Worm (Caenorhabditis elegans) whole organism, young adult: ENCODE measurements around the gene C49C8.6.

Experiments
- C06A6.2 ChIP-seq: fragments of 200-800 bp; sonication (Bioruptor generic); conservative IDR thresholded peaks from 2 replicates; pipeline ENCODE4 v1.3.6; 2022; ENCODE audit warnings: missing genetic modification characterization, missing compliant biosample characterization
- F10E7.11 ChIP-seq: sonication (generic microtip); optimal IDR thresholded peaks from 2 replicates; lab custom pipeline; 2017; ENCODE audit warnings: mild to moderate bottlenecking, missing genetic modification characterization, moderate library complexity, missing compliant biosample characterization
- F33H1.4 ChIP-seq: fragments of 200-800 bp; sonication (Bioruptor generic); IDR thresholded peaks from 2 replicates; pipeline ENCODE4 v1.3.6; 2022; ENCODE audit warnings: missing genetic modification reagents, missing genetic modification characterization, missing compliant biosample characterization
- F52B5.7 ChIP-seq: sonication (generic microtip); optimal IDR thresholded peaks from 2 replicates; lab custom pipeline; 2016; ENCODE audit warnings: mild to moderate bottlenecking, missing genetic modification characterization, missing compliant biosample characterization
- F55B11.4 ChIP-seq: sonication (generic microtip); optimal IDR thresholded peaks from 2 replicates; lab custom pipeline; 2016; ENCODE audit warnings: missing compliant biosample characterization, missing genetic modification characterization, borderline replicate concordance; ENCODE audit not compliant: insufficient read depth
- K11D2.4 ChIP-seq: fragments of 200-800 bp; sonication (Bioruptor generic); IDR thresholded peaks from 2 replicates; pipeline ENCODE4 v1.3.6; 2022; ENCODE audit warnings: missing genetic modification reagents, missing genetic modification characterization, missing compliant biosample characterization
- Y95B8A.8 ChIP-seq: fragments of 200-800 bp; sonication (Bioruptor generic); IDR thresholded peaks from 2 replicates; pipeline ENCODE4 v1.3.6; 2022; ENCODE audit warnings: missing genetic modification reagents, missing genetic modification characterization, missing compliant biosample characterization
- akir-1 ChIP-seq: fragments of 200-800 bp; sonication (Bioruptor generic); optimal IDR thresholded peaks from 2 replicates; lab custom pipeline; 2018; ENCODE audit warnings: mild to moderate bottlenecking, missing genetic modification characterization, moderate library complexity, missing compliant biosample characterization
- ama-1 ChIP-seq, 3 experiments: fragments of 150-350 bp in 1 of 3; sonication (generic microtip) in 2 of 3; optimal IDR thresholded peaks; 2 replicates each; lab custom pipeline; 2014 to 2018; ENCODE audit warnings: missing biosample characterization in 2 of 3, missing genetic modification characterization in 2 of 3, missing genetic modification reagents in 2 of 3
- ceh-58 ChIP-seq: fragments of 200-800 bp; sonication (Bioruptor generic); IDR thresholded peaks from 2 replicates; pipeline ENCODE4 v1.3.6; 2022; ENCODE audit warnings: missing genetic modification characterization, missing compliant biosample characterization
- chd-7 ChIP-seq: sonication (generic microtip); optimal IDR thresholded peaks from 2 replicates; lab custom pipeline; 2016; ENCODE audit warnings: mild to moderate bottlenecking, missing genetic modification characterization, moderate library complexity, missing compliant biosample characterization
- dpl-1 ChIP-seq: fragments of 150-350 bp; optimal IDR thresholded peaks from 2 replicates; lab custom pipeline; 2014; ENCODE audit warnings: missing biosample characterization, missing genetic modification reagents, missing genetic modification characterization
- egl-44 ChIP-seq: fragments of 200-800 bp; sonication (Bioruptor generic); IDR thresholded peaks from 2 replicates; pipeline ENCODE4 v1.3.6; 2022; ENCODE audit warnings: missing genetic modification reagents, missing genetic modification characterization, missing compliant biosample characterization
- ekl-4 ChIP-seq: fragments of 200-800 bp; sonication (Bioruptor generic); IDR thresholded peaks from 2 replicates; pipeline ENCODE4 v1.3.6; 2022; ENCODE audit warnings: missing genetic modification reagents, missing genetic modification characterization, missing compliant biosample characterization
- fkh-3 ChIP-seq: sonication (generic microtip); optimal IDR thresholded peaks from 2 replicates; lab custom pipeline; 2016; ENCODE audit warnings: mild to moderate bottlenecking, missing genetic modification characterization, missing compliant biosample characterization
- gei-17 ChIP-seq: fragments of 200-800 bp; sonication (Bioruptor generic); optimal IDR thresholded peaks from 2 replicates; lab custom pipeline; 2018; ENCODE audit warnings: mild to moderate bottlenecking, missing genetic modification characterization, missing compliant biosample characterization
- hmg-20 ChIP-seq: fragments of 200-800 bp; sonication (Bioruptor generic); IDR thresholded peaks from 2 replicates; pipeline ENCODE4 v1.3.6; 2022; ENCODE audit warnings: missing genetic modification reagents, missing genetic modification characterization, missing compliant biosample characterization
- hsf-1 ChIP-seq: fragments of 200-800 bp; sonication (Bioruptor generic); IDR thresholded peaks from 2 replicates; pipeline ENCODE4 v1.3.6; 2022; ENCODE audit warnings: missing genetic modification reagents, missing genetic modification characterization, missing compliant biosample characterization
- lag-1 ChIP-seq: fragments of 200-800 bp; sonication (Bioruptor generic); IDR thresholded peaks from 2 replicates; pipeline ENCODE4 v1.3.6; 2022; ENCODE audit warnings: missing genetic modification reagents, missing genetic modification characterization, missing compliant biosample characterization
- let-607 ChIP-seq, 2 experiments: fragments of 200-800 bp in 1 of 2; sonication (Bioruptor generic) in 1 of 2; sonication (generic microtip) in 1 of 2; optimal IDR thresholded peaks; 2 replicates each; lab custom pipeline; 2016 to 2018; ENCODE audit warnings: mild to moderate bottlenecking in 2 of 2, missing compliant biosample characterization in 2 of 2, missing genetic modification characterization in 2 of 2, moderate library complexity in 2 of 2, missing genotype in 1 of 2
- lin-40 ChIP-seq: sonication (generic microtip); optimal IDR thresholded peaks from 2 replicates; lab custom pipeline; 2016; ENCODE audit warnings: missing genetic modification characterization, mild to moderate bottlenecking, missing compliant biosample characterization, missing genotype, missing genetic modification reagents
- madf-3 ChIP-seq: fragments of 200-800 bp; sonication (Bioruptor generic); IDR thresholded peaks from 2 replicates; pipeline ENCODE4 v1.3.6; 2022; ENCODE audit warnings: missing genetic modification reagents, missing genetic modification characterization, missing compliant biosample characterization
- madf-8 ChIP-seq: fragments of 200-800 bp; sonication (Bioruptor generic); conservative IDR thresholded peaks from 2 replicates; pipeline ENCODE4 v1.3.6; 2022; ENCODE audit warnings: missing genetic modification reagents, missing genetic modification characterization, missing compliant biosample characterization
- mcd-1 ChIP-seq: fragments of 200-800 bp; sonication (Bioruptor generic); IDR thresholded peaks from 2 replicates; pipeline ENCODE4 v1.3.6; 2022; ENCODE audit warnings: missing genetic modification reagents, missing genetic modification characterization, missing compliant biosample characterization
- mel-28 ChIP-seq: sonication (generic microtip); optimal IDR thresholded peaks from 2 replicates; lab custom pipeline; 2016; ENCODE audit warnings: borderline replicate concordance, mild to moderate bottlenecking, missing genetic modification characterization, missing compliant biosample characterization
- nfyb-1 ChIP-seq: fragments of 200-800 bp; sonication (Bioruptor generic); IDR thresholded peaks from 2 replicates; pipeline ENCODE4 v1.3.6; 2022; ENCODE audit warnings: missing genetic modification reagents, missing genetic modification characterization, missing compliant biosample characterization
- nhr-120 ChIP-seq: fragments of 200-800 bp; sonication (Bioruptor generic); IDR thresholded peaks from 2 replicates; pipeline ENCODE4 v1.3.6; 2022; ENCODE audit warnings: missing genetic modification characterization, missing compliant biosample characterization
- nhr-179 ChIP-seq: sonication (generic microtip); optimal IDR thresholded peaks from 2 replicates; lab custom pipeline; 2016; ENCODE audit warnings: mild to moderate bottlenecking, missing genetic modification characterization, missing compliant biosample characterization
- repo-1 ChIP-seq: sonication (generic microtip); optimal IDR thresholded peaks from 2 replicates; lab custom pipeline; 2017; ENCODE audit warnings: mild to moderate bottlenecking, missing genetic modification characterization, missing compliant biosample characterization
- rpc-1 ChIP-seq, 2 experiments: fragments of 150-350 bp in 1 of 2; sonication (generic microtip) in 1 of 2; optimal IDR thresholded peaks; 2 replicates each; lab custom pipeline; 2014 to 2018; ENCODE audit warnings: missing biosample characterization in 1 of 2, missing genetic modification characterization in 1 of 2, missing genetic modification reagents in 1 of 2, missing genotype in 1 of 2
- sdz-38 ChIP-seq: sonication (generic microtip); optimal IDR thresholded peaks from 2 replicates; lab custom pipeline; 2016; ENCODE audit warnings: missing genotype, missing genetic modification characterization, missing compliant biosample characterization
- snpc-1.3 ChIP-seq: sonication (generic microtip); optimal IDR thresholded peaks from 2 replicates; lab custom pipeline; 2017; ENCODE audit warnings: missing genetic modification characterization, mild to moderate bottlenecking, missing compliant biosample characterization, antibody characterized with exemption, moderate library complexity, missing genotype, missing genetic modification reagents; ENCODE audit not compliant: insufficient read depth
- tbp1 ChIP-seq: fragments of 200-800 bp; sonication (Bioruptor generic); optimal IDR thresholded peaks from 2 replicates; lab custom pipeline; 2018; ENCODE audit warnings: mild to moderate bottlenecking, missing genetic modification characterization, missing compliant biosample characterization
- zim-3 ChIP-seq: sonication (generic microtip); optimal IDR thresholded peaks from 2 replicates; lab custom pipeline; 2017; ENCODE audit warnings: mild to moderate bottlenecking, missing genetic modification characterization, moderate library complexity, missing compliant biosample characterization
- ztf-18 ChIP-seq: sonication (generic microtip); optimal IDR thresholded peaks from 2 replicates; lab custom pipeline; 2016; ENCODE audit warnings: missing genotype, mild to moderate bottlenecking, missing genetic modification characterization, missing compliant biosample characterization
- ztf-25 ChIP-seq: fragments of 200-800 bp; sonication (Bioruptor generic); IDR thresholded peaks from 2 replicates; pipeline ENCODE4 v1.3.6; 2022; ENCODE audit warnings: missing genetic modification reagents, missing genetic modification characterization, missing compliant biosample characterization
- ztf-26 ChIP-seq: sonication (generic microtip); optimal IDR thresholded peaks from 2 replicates; lab custom pipeline; 2017; ENCODE audit warnings: missing genetic modification characterization, missing compliant biosample characterization
- ztf-6 ChIP-seq: fragments of 200-800 bp; sonication (Bioruptor generic); IDR thresholded peaks from 2 replicates; pipeline ENCODE4 v1.3.6; 2022; ENCODE audit warnings: missing genetic modification reagents, missing genetic modification characterization, missing compliant biosample characterization

Gene C49C8.6

DNA sequence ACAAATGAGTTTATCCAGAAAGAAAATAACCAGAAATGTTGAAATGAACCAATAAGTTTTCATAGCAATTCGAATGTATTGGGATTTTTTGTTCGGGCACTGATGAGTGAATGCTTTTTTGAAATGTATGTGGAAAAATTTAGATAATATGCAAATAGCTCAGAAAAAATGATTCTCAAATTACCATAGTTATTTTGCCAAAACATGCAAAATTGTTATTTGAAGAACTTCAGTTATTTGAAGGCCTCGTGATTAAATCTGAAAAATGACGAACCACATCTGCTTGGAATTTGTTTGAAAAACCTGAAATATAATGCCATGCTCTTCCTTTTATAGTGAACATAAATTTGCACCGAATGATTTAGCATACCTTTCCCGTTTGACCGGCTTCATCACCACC, at the start of gene C49C8.6:
Gene C49C8.6 (minus strand): TSS at position 101 of the 400 bp plus-strand sequence.
- TF ChIP-seq hmg-20 (GFP tag; lab: Robert Waterston, UW) (no peak), ztf-18 (no peak), ztf-26 (tag; lab: Kevin White, UChicago) (no peak), F55B11.4 (tag; lab: Kevin White, UChicago) (no peak), egl-44 (GFP tag; lab: Robert Waterston, UW) (no peak), repo-1 (tag; lab: Kevin White, UChicago) (no peak), zim-3 (no peak), dpl-1 (GFP tag; lab: Kevin White, UChicago) (no peak), mcd-1 (GFP tag; lab: Robert Waterston, UW) (no peak)
- TF ChIP-seq, all 124 proteins: peak for 0

ce11 chrIV:8705504-8705903, 47.5 kb upstream of the C49C8.6 start, which contains the start of gene H23L24.4:
H23L24.4 (minus strand) TSS chrIV:8705604.
- TF ChIP-seq rpc-1 (optimal IDR thresholded peaks at IDR 0.05; lab: Kevin White, UChicago) (no peak), rpc-1 (tag; optimal IDR thresholded peaks at IDR 0.05; lab: Kevin White, UChicago) (no peak), nfyb-1 (GFP tag; lab: Robert Waterston, UW) (no peak), ekl-4 (GFP tag; lab: Robert Waterston, UW) (no peak), F55B11.4 (tag; lab: Kevin White, UChicago) (no peak), nhr-179 (tag; lab: Kevin White, UChicago) (no peak), snpc-1.3 (tag; lab: Kevin White, UChicago) (no peak), ama-1 (optimal IDR thresholded peaks at IDR 0.05; lab: Kevin White, UChicago) (no peak), ama-1 (GFP tag; optimal IDR thresholded peaks at IDR 0.05; lab: Kevin White, UChicago) (no peak), fkh-3 (tag; lab: Kevin White, UChicago) (no peak), sdz-38 (tag; lab: Kevin White, UChicago) (no peak), gei-17 (no peak), chd-7 (tag; lab: Kevin White, UChicago) (no peak), C06A6.2 (GFP tag; lab: Robert Waterston, UW) (no peak), lag-1 (GFP tag; lab: Robert Waterston, UW) (no peak), ztf-6 (no peak), nhr-120 (GFP tag; lab: Robert Waterston, UW) (no peak)
- TF ChIP-seq, all 124 proteins: peak for 0

DNA sequence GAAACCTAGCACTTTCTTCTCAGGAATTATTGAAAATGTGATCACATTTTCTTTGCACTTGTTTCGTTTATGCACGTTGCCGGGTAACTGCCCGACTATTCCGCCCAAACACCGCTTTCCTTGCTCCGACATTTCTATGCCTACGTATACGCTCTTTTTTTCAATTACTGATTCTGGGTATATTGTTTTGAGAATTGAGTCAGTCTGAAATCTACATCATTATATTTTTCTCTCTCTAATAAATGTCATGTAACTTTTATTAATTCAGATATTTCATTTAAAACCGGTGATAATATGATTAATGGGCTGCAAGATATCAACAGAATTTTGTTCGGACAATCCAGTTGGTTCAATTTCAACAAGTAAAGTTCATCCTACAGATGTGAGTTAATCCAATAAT, 39.4 kb upstream of the C49C8.6 start, which contains the start of gene ttll-11:
Gene ttll-11 (plus strand): TSS at position 301 of the 400 bp plus-strand sequence.
- TF ChIP-seq mcd-1 (GFP tag; lab: Robert Waterston, UW) (no peak), let-607 (tag; optimal IDR thresholded peaks at IDR 0.05; lab: Kevin White, UChicago) (no peak), hsf-1 (GFP tag; lab: Robert Waterston, UW) (no peak), Y95B8A.8 (GFP tag; lab: Robert Waterston, UW) (no peak), sdz-38 (tag; lab: Kevin White, UChicago) (no peak), F33H1.4 (GFP tag; lab: Robert Waterston, UW) (no peak), ztf-25 (GFP tag; lab: Robert Waterston, UW) (no peak), mel-28 (tag; lab: Kevin White, UChicago) (no peak), tbp1 (no peak), madf-8 (GFP tag; lab: Robert Waterston, UW) (no peak), akir-1 (GFP tag; lab: Kevin White, UChicago) (no peak), ceh-58 (GFP tag; lab: Robert Waterston, UW) (no peak), madf-3 (GFP tag; lab: Robert Waterston, UW) (no peak), F52B5.7 (tag; lab: Kevin White, UChicago) (no peak), nhr-179 (tag; lab: Kevin White, UChicago) (no peak), F10E7.11 (no peak), K11D2.4 (GFP tag; lab: Robert Waterston, UW) (no peak), lin-40 (tag; lab: Kevin White, UChicago) (no peak)
